Fruit fly (Drosophila melanogaster) whole organism, prepupa: Measurements from ENCODE around the gene CG14043.

ENCODE experiments used
- CG11294 ChIP-seq: fragments of 200-800 bp; sonication (Bioruptor generic); IDR thresholded peaks from 2 replicates; pipeline ENCODE4 v1.3.6; 2022; ENCODE audit warnings: missing biosample characterization, missing genetic modification characterization
- CG6808 ChIP-seq: fragments of 200-800 bp; sonication (Bioruptor generic); optimal IDR thresholded peaks from 3 replicates; lab custom pipeline; 2017; ENCODE audit warnings: missing biosample characterization, missing genetic modification characterization, mild to moderate bottlenecking, moderate library complexity, missing genetic modification reagents
- Ets96B ChIP-seq: fragments of 200-800 bp; optimal IDR thresholded peaks from 2 replicates; lab custom pipeline; 2019; ENCODE audit warnings: missing biosample characterization, mild to moderate bottlenecking, missing genetic modification characterization, moderate library complexity
- Hr38 ChIP-seq: sonication (Bioruptor generic); optimal IDR thresholded peaks from 2 replicates; lab custom pipeline; 2016; ENCODE audit warnings: missing biosample characterization, missing genetic modification characterization
- OdsH ChIP-seq: fragments of 200-800 bp; sonication (Bioruptor generic); optimal IDR thresholded peaks from 3 replicates; lab custom pipeline; 2016; ENCODE audit warnings: missing biosample characterization, missing genetic modification characterization
- Sox102F ChIP-seq: fragments of 200-800 bp; sonication (Bioruptor generic); optimal IDR thresholded peaks from 2 replicates; lab custom pipeline; 2016; ENCODE audit warnings: missing biosample characterization, mild to moderate bottlenecking, missing genetic modification characterization
- achi ChIP-seq: fragments of 200-800 bp; sonication (Bioruptor generic); optimal IDR thresholded peaks from 3 replicates; lab custom pipeline; 2016; ENCODE audit warnings: missing biosample characterization, missing genetic modification characterization
- fd59A ChIP-seq: fragments of 200-800 bp; sonication (Bioruptor generic); optimal IDR thresholded peaks from 2 replicates; lab custom pipeline; 2017; ENCODE audit warnings: missing biosample characterization, mild to moderate bottlenecking, missing genetic modification characterization, missing genetic modification reagents
- spab ChIP-seq: fragments of 200-800 bp; sonication (Bioruptor generic); optimal IDR thresholded peaks from 2 replicates; lab custom pipeline; 2017; ENCODE audit warnings: missing biosample characterization, mild to moderate bottlenecking, missing genetic modification characterization, missing genetic modification reagents
- svp ChIP-seq: fragments of 200-800 bp; sonication (Bioruptor generic); peaks from one replicate; lab custom pipeline; 2016; ENCODE audit warnings: missing biosample characterization, missing genetic modification characterization

DNA sequence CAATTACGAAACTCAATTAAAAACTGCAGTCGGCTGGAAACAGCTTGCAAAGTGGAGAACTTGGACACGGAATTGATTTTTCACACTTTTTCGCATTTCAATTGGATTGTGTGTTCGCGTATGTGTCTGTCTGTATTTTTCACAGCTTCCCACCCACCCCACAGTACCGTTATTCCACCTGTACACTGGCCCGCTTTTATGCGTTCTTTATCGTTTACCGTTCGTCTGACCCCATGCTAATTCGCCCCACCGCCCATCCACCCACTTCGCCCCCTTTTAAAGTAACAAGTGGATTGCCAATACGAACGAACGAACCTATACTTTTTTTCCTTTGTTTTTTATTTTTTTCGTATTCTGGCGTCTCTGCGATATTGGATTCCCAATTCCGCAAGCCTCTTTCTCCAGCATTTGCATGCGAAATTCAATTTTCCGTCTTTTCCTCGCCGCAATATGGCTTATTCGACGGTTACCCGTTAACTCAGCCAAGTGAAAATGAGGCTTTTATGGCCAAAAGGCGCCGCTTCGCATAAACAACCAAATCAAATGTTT, 10.7 kb downstream of the CG14043 start:
- no peak for TF ChIP-seq CG11294
- no peak for TF ChIP-seq fd59A (GFP tag; lab: Kevin White, UChicago)
- no peak for TF ChIP-seq achi (GFP tag; lab: Kevin White, UChicago)
- no peak for TF ChIP-seq Hr38 (GFP tag; lab: Kevin White, UChicago)
- no peak for TF ChIP-seq svp (GFP tag; lab: Kevin White, UChicago)
- no peak for TF ChIP-seq OdsH
- TF ChIP-seq Sox102F (GFP tag; lab: Kevin White, UChicago), result no peak
- TF ChIP-seq Ets96B (tag; lab: Kevin White, UChicago), result no peak
- TF ChIP-seq spab (GFP tag; lab: Kevin White, UChicago), result no peak
- no peak for TF ChIP-seq CG6808
